Fruit fly (Drosophila melanogaster): ENCODE measurements around the gene CG6418.

CG6418 gene

dm6 chr3L:10843273-10843672 is 35.6 kb downstream of the CG6418 start (continued):
- TF ChIP-seq Abd-B (GFP tag; optimal IDR thresholded peaks at IDR 0.05) (peak; percentile 37), CG2875 (GFP tag; optimal IDR thresholded peaks at IDR 0.05) (peak; percentile 59), MBD-R2 (GFP tag; IDR thresholded peaks at IDR 0.05) (no peak), CG8478 (optimal IDR thresholded peaks at IDR 0.05) (no peak), amos (GFP tag; IDR thresholded peaks at IDR 0.05; ENCODE audit: partially characterized antibody) (no peak), CG12236 (GFP tag; optimal IDR thresholded peaks at IDR 0.05) (no peak), tin (GFP tag; optimal IDR thresholded peaks at IDR 0.05) (peak; percentile 29), CG5180 (GFP tag; optimal IDR thresholded peaks at IDR 0.05) (no peak), CG30403 (GFP tag; optimal IDR thresholded peaks at IDR 0.05) (peak; percentile 50), Med (GFP tag) (peak; percentile 42), CG11247 (GFP tag; IDR thresholded peaks at IDR 0.05) (no peak), kni (GFP tag; optimal IDR thresholded peaks at IDR 0.05) (no peak), CG33557 (GFP tag; optimal IDR thresholded peaks at IDR 0.05) (peak; percentile 82), p53 (GFP tag; optimal IDR thresholded peaks at IDR 0.05) (no peak), CG13287 (GFP tag; IDR thresholded peaks at IDR 0.05; ENCODE audit: partially characterized antibody) (no peak), fru (optimal IDR thresholded peaks at IDR 0.05) (no peak), HLHmδ (GFP tag; optimal IDR thresholded peaks at IDR 0.05) (no peak), jumu (GFP tag; optimal IDR thresholded peaks at IDR 0.05) (no peak), maf-S (GFP tag; optimal IDR thresholded peaks at IDR 0.05) (no peak), CG8388 (GFP tag; optimal IDR thresholded peaks at IDR 0.05) (peak; percentile 57), CG6254 (GFP tag; optimal IDR thresholded peaks at IDR 0.05) (peak; percentile 76), CHES-1-like (GFP tag; optimal IDR thresholded peaks at IDR 0.05) (no peak), repo (GFP tag; optimal IDR thresholded peaks at IDR 0.05) (no peak), Oaz (GFP tag; IDR thresholded peaks at IDR 0.05) (no peak), CG2120 (GFP tag; optimal IDR thresholded peaks at IDR 0.05) (no peak), ase (GFP tag; IDR thresholded peaks at IDR 0.05) (no peak), CG1603 (tag; optimal IDR thresholded peaks at IDR 0.05) (peak; percentile 10), CG3838 (GFP tag; optimal IDR thresholded peaks at IDR 0.05) (no peak), salm (tag; optimal IDR thresholded peaks at IDR 0.05) (peak; percentile 15), cwo (GFP tag; optimal IDR thresholded peaks at IDR 0.05) (peak; percentile 6), CG14860 (GFP tag; IDR thresholded peaks at IDR 0.05; ENCODE audit: partially characterized antibody) (no peak), hbn (GFP tag; IDR thresholded peaks at IDR 0.05; ENCODE audit: partially characterized antibody) (no peak), CG10267 (tag; optimal IDR thresholded peaks at IDR 0.05) (peak; percentile 81), CG2202 (tag; optimal IDR thresholded peaks at IDR 0.05) (peak; percentile 48), ssp (GFP tag; IDR thresholded peaks at IDR 0.05) (no peak), pfk (GFP tag; optimal IDR thresholded peaks at IDR 0.05) (no peak), mam (GFP tag; optimal IDR thresholded peaks at IDR 0.05) (no peak), CG7357 (GFP tag; IDR thresholded peaks at IDR 0.05) (no peak; the same call in 2 of the 3 replicates), Spps (tag; optimal IDR thresholded peaks at IDR 0.05) (peak; percentile 73), CG17361 (GFP tag; IDR thresholded peaks at IDR 0.05) (peak; percentile 92), HLH54F (GFP tag; optimal IDR thresholded peaks at IDR 0.05) (no peak), grn (GFP tag; optimal IDR thresholded peaks at IDR 0.05) (no peak), CG7556 (GFP tag; optimal IDR thresholded peaks at IDR 0.05) (peak; percentile 82), ac (GFP tag; optimal IDR thresholded peaks at IDR 0.05) (no peak), dan (GFP tag; IDR thresholded peaks at IDR 0.05) (no peak), tio (GFP tag; optimal IDR thresholded peaks at IDR 0.05) (peak; percentile 37), CG4730 (GFP tag; IDR thresholded peaks at IDR 0.05) (no peak), dpn (GFP tag; optimal IDR thresholded peaks at IDR 0.05) (peak in 1 of 2 experiments; percentile 35), NC2β (GFP tag; optimal IDR thresholded peaks at IDR 0.05) (no peak), CrebB (tag; optimal IDR thresholded peaks at IDR 0.05) (no peak), CG4282 (GFP tag; optimal IDR thresholded peaks at IDR 0.05) (no peak), gsb-n (tag; optimal IDR thresholded peaks at IDR 0.05) (no peak)
